Worm (Caenorhabditis elegans): ENCODE measurements around the gene C09E8.6.

ce11 chrII:587533-587932, 31.2 kb downstream of the C09E8.6 start, which contains the start of gene fbxb-34:
- no peak for TF ChIP-seq lin-13 (tag; optimal IDR thresholded peaks at IDR 0.05)
- no peak for TF ChIP-seq unc-62 (GFP tag; optimal IDR thresholded peaks at IDR 0.05)
- no peak for TF ChIP-seq snpc-4 (tag; optimal IDR thresholded peaks at IDR 0.05)
- TF ChIP-seq nhr-237 (tag; optimal IDR thresholded peaks at IDR 0.05) = no peak
- no peak for TF ChIP-seq pha-4 (tag; optimal IDR thresholded peaks at IDR 0.05)
- TF ChIP-seq nhr-76 (tag; optimal IDR thresholded peaks at IDR 0.05) = no peak
- no peak for TF ChIP-seq ztf-11 (tag; optimal IDR thresholded peaks at IDR 0.05)
- TF ChIP-seq nhr-12 (tag; optimal IDR thresholded peaks at IDR 0.05) = no peak
- TF ChIP-seq mab-5 (tag; optimal IDR thresholded peaks at IDR 0.05) = no peak
- no peak for TF ChIP-seq unc-120 (tag; optimal IDR thresholded peaks at IDR 0.05; ENCODE audit: poor library complexity, severe bottlenecking)
- no peak for TF ChIP-seq blmp-1 (tag; optimal IDR thresholded peaks at IDR 0.05)
- no peak for TF ChIP-seq mls-2 (tag; optimal IDR thresholded peaks at IDR 0.05)
